Worm (Caenorhabditis elegans) whole organism, L3 larva: ENCODE results near the gene C50F4.16.

Experiments
- ceh-82 ChIP-seq: fragments of 150-350 bp; optimal IDR thresholded peaks from 2 replicates; lab custom pipeline; 2014; ENCODE audit warnings: missing biosample characterization, missing genetic modification characterization
- lin-39 ChIP-seq: fragments of 150-350 bp; optimal IDR thresholded peaks from 2 replicates; lab custom pipeline; 2018; ENCODE audit warnings: missing biosample characterization, missing genetic modification reagents, missing genetic modification characterization
- nhr-67 ChIP-seq: fragments of 150-350 bp; optimal IDR thresholded peaks from 2 replicates; lab custom pipeline; 2014; ENCODE audit warnings: missing biosample characterization, missing genetic modification characterization
- unc-62 ChIP-seq: fragments of 150-350 bp; sonication (generic microtip); optimal IDR thresholded peaks from 4 replicates; lab custom pipeline; 2014; ENCODE audit warnings: missing biosample characterization, missing genetic modification reagents, missing genetic modification characterization

ce11 chrV:9524099-9524498, 17.3 kb downstream of the C50F4.16 start, which contains the start of gene C50F4.9:
- TF ChIP-seq nhr-67 (tag; lab: Kevin White, UChicago): no peak
- no peak for TF ChIP-seq unc-62 (GFP tag; lab: Kevin White, UChicago)
- TF ChIP-seq lin-39: no peak
- TF ChIP-seq ceh-82 (tag; lab: Kevin White, UChicago): no peak
